Worm (Caenorhabditis elegans) whole organism, L4 larva: ENCODE measurements around the gene srx-131.

Source experiments
- F10B5.3 ChIP-seq: sonication (generic microtip); optimal IDR thresholded peaks from 2 replicates; lab custom pipeline; 2016; ENCODE audit warnings: mild to moderate bottlenecking, missing genetic modification characterization, missing compliant biosample characterization
- F26F4.8 ChIP-seq: fragments of 200-800 bp; sonication (Bioruptor generic); conservative IDR thresholded peaks from 2 replicates; pipeline ENCODE4 v1.3.6; 2022; ENCODE audit warnings: missing genetic modification characterization, missing compliant biosample characterization
- F37D6.2 ChIP-seq: sonication (generic microtip); optimal IDR thresholded peaks from 2 replicates; lab custom pipeline; 2016; ENCODE audit warnings: mild to moderate bottlenecking, missing genetic modification characterization, missing compliant biosample characterization
- F44E2.7 ChIP-seq: fragments of 200-800 bp; sonication (Bioruptor generic); IDR thresholded peaks from 2 replicates; pipeline ENCODE4 v2.1.2; 2022; ENCODE audit warnings: missing genetic modification characterization, missing compliant biosample characterization
- R02D3.7 ChIP-seq: fragments of 150-350 bp; sonication (generic microtip); optimal IDR thresholded peaks from 3 replicates; lab custom pipeline; 2014; ENCODE audit warnings: missing biosample characterization, missing genetic modification characterization
- T20F7.1 ChIP-seq: fragments of 200-800 bp; sonication (Bioruptor generic); optimal IDR thresholded peaks from 2 replicates; lab custom pipeline; 2018; ENCODE audit warnings: mild to moderate bottlenecking, missing genetic modification characterization, missing compliant biosample characterization
- Y105C5A.15 ChIP-seq: fragments of 200-800 bp; sonication (Bioruptor generic); IDR thresholded peaks from 2 replicates; pipeline ENCODE4 v1.3.6; 2022; ENCODE audit warnings: missing genetic modification characterization, missing compliant biosample characterization
- Y48G9A.11 ChIP-seq: fragments of 200-800 bp; sonication (Bioruptor generic); IDR thresholded peaks from 2 replicates; pipeline ENCODE4 v1.3.6; 2022; ENCODE audit warnings: missing genetic modification reagents, missing genetic modification characterization, missing compliant biosample characterization
- aha-1 ChIP-seq: fragments of 150-350 bp; peaks from one replicate; lab custom pipeline; 2014; ENCODE audit warnings: missing biosample characterization, missing genetic modification characterization
- aly-2 ChIP-seq: sonication (generic microtip); optimal IDR thresholded peaks from 2 replicates; lab custom pipeline; 2018; ENCODE audit warnings: missing biosample characterization, missing genetic modification characterization
- ceh-20 ChIP-seq: fragments of 200-800 bp; sonication (Bioruptor generic); IDR thresholded peaks from 2 replicates; pipeline ENCODE4 v1.3.6; 2022; ENCODE audit warnings: missing genetic modification reagents, missing genetic modification characterization, missing compliant biosample characterization
- ceh-82 ChIP-seq: sonication (generic microtip); optimal IDR thresholded peaks from 2 replicates; lab custom pipeline; 2017; ENCODE audit warnings: missing biosample characterization, missing genetic modification characterization
- cey-2 ChIP-seq: sonication (generic microtip); optimal IDR thresholded peaks from 3 replicates; lab custom pipeline; 2017; ENCODE audit warnings: missing genetic modification characterization, mild to moderate bottlenecking, missing compliant biosample characterization, antibody characterized with exemption, borderline replicate concordance; ENCODE audit not compliant: insufficient read depth
- ctbp-1 ChIP-seq: fragments of 200-800 bp; sonication (Bioruptor generic); IDR thresholded peaks from 2 replicates; pipeline ENCODE4 v1.3.6; 2022; ENCODE audit warnings: missing genetic modification reagents, missing genetic modification characterization, missing compliant biosample characterization
- daf-12 ChIP-seq: fragments of 150-350 bp; optimal IDR thresholded peaks from 2 replicates; lab custom pipeline; 2014; ENCODE audit warnings: missing biosample characterization, missing genetic modification reagents, missing genetic modification characterization
- daf-16 ChIP-seq, 3 experiments: sonication (generic microtip); optimal IDR thresholded peaks; 2 replicates each; lab custom pipeline; 2016 to 2017; ENCODE audit warnings: missing genetic modification characterization in 3 of 3, missing genetic modification reagents in 3 of 3, mild to moderate bottlenecking in 2 of 3, missing compliant biosample characterization in 2 of 3, missing biosample characterization in 1 of 3, moderate library complexity in 1 of 3
- daf-19 ChIP-seq: fragments of 200-800 bp; sonication (Bioruptor generic); conservative IDR thresholded peaks from 2 replicates; pipeline ENCODE4 v1.3.6; 2022; ENCODE audit warnings: missing genetic modification characterization, missing compliant biosample characterization
- dmd-6 ChIP-seq: fragments of 200-800 bp; sonication (Bioruptor generic); IDR thresholded peaks from 2 replicates; pipeline ENCODE4 v1.3.6; 2022; ENCODE audit warnings: missing genetic modification reagents, missing genetic modification characterization, missing compliant biosample characterization
- dmd-8 ChIP-seq: fragments of 200-800 bp; sonication (Bioruptor generic); IDR thresholded peaks from 2 replicates; pipeline ENCODE4 v1.3.6; 2022; ENCODE audit warnings: missing genetic modification characterization, missing compliant biosample characterization
- dve-1 ChIP-seq: sonication (generic microtip); optimal IDR thresholded peaks from 2 replicates; lab custom pipeline; 2017; ENCODE audit warnings: antibody characterized with exemption, mild to moderate bottlenecking, missing genetic modification characterization, missing compliant biosample characterization; ENCODE audit not compliant: insufficient read depth
- egl-43 ChIP-seq: fragments of 200-800 bp; sonication (Bioruptor generic); IDR thresholded peaks from 2 replicates; pipeline ENCODE4 v1.3.6; 2022; ENCODE audit warnings: missing genetic modification reagents, missing genetic modification characterization, missing compliant biosample characterization
- fkh-10 ChIP-seq: fragments of 150-350 bp; optimal IDR thresholded peaks from 2 replicates; lab custom pipeline; 2014; ENCODE audit warnings: missing biosample characterization, missing genetic modification reagents, missing genetic modification characterization
- fos-1 ChIP-seq: fragments of 150-350 bp; optimal IDR thresholded peaks from 2 replicates; lab custom pipeline; 2014; ENCODE audit warnings: missing biosample characterization, missing genetic modification characterization
- gei-8 ChIP-seq: fragments of 200-800 bp; sonication (Bioruptor generic); optimal IDR thresholded peaks from 2 replicates; lab custom pipeline; 2018; ENCODE audit warnings: mild to moderate bottlenecking, missing genetic modification characterization, missing compliant biosample characterization
- hlh-11 ChIP-seq: fragments of 200-800 bp; sonication (Bioruptor generic); optimal IDR thresholded peaks from 2 replicates; lab custom pipeline; 2018; ENCODE audit warnings: mild to moderate bottlenecking, missing genetic modification characterization, missing compliant biosample characterization
- hmg-1.1 ChIP-seq: fragments of 200-800 bp; sonication (Bioruptor generic); IDR thresholded peaks from 2 replicates; pipeline ENCODE4 v1.3.6; 2022; ENCODE audit warnings: missing genetic modification reagents, missing genetic modification characterization, missing compliant biosample characterization
- lin-13 ChIP-seq: fragments of 150-350 bp; optimal IDR thresholded peaks from 2 replicates; lab custom pipeline; 2014; ENCODE audit warnings: missing biosample characterization, missing genetic modification reagents, missing genetic modification characterization
- lin-39 ChIP-seq: fragments of 150-350 bp; optimal IDR thresholded peaks from 2 replicates; lab custom pipeline; 2014; ENCODE audit warnings: missing biosample characterization, missing genetic modification reagents, missing genetic modification characterization
- mdl-1 ChIP-seq, 2 experiments: fragments of 150-350 bp in 1 of 2; sonication (generic microtip) in 1 of 2; optimal IDR thresholded peaks; 2 replicates each; lab custom pipeline; 2014 to 2017; ENCODE audit warnings: missing biosample characterization in 2 of 2, missing genetic modification characterization in 2 of 2
- mdt-29 ChIP-seq: fragments of 200-800 bp; sonication (Bioruptor generic); IDR thresholded peaks from 2 replicates; pipeline ENCODE4 v1.3.6; 2022; ENCODE audit warnings: missing genetic modification reagents, missing genetic modification characterization, missing compliant biosample characterization
- mes-2 ChIP-seq: sonication (generic microtip); optimal IDR thresholded peaks from 2 replicates; lab custom pipeline; 2016; ENCODE audit warnings: missing genotype, mild to moderate bottlenecking, missing genetic modification characterization, missing compliant biosample characterization; ENCODE audit not compliant: poor library complexity, severe bottlenecking
- mxl-2 ChIP-seq: fragments of 200-800 bp; sonication (Bioruptor generic); conservative IDR thresholded peaks from 2 replicates; pipeline ENCODE4 v1.3.6; 2022; ENCODE audit warnings: missing genetic modification reagents, missing genetic modification characterization, missing compliant biosample characterization
- mxl-3 ChIP-seq: fragments of 200-800 bp; sonication (Bioruptor generic); optimal IDR thresholded peaks from 2 replicates; lab custom pipeline; 2018; ENCODE audit warnings: mild to moderate bottlenecking, missing genetic modification characterization, missing compliant biosample characterization
- nhr-102 ChIP-seq: sonication (generic microtip); optimal IDR thresholded peaks from 2 replicates; lab custom pipeline; 2016; ENCODE audit warnings: mild to moderate bottlenecking, missing genetic modification characterization, moderate library complexity, missing compliant biosample characterization
- nhr-11 ChIP-seq: fragments of 150-350 bp; optimal IDR thresholded peaks from 2 replicates; lab custom pipeline; 2014; ENCODE audit warnings: missing biosample characterization, missing genetic modification characterization
- nhr-28 ChIP-seq: fragments of 150-350 bp; optimal IDR thresholded peaks from 2 replicates; lab custom pipeline; 2014; ENCODE audit warnings: missing biosample characterization, missing genetic modification characterization
- nhr-48 ChIP-seq: sonication (generic microtip); optimal IDR thresholded peaks from 2 replicates; lab custom pipeline; 2016; ENCODE audit warnings: mild to moderate bottlenecking, missing genetic modification characterization, missing compliant biosample characterization
- nhr-77 ChIP-seq: fragments of 150-350 bp; optimal IDR thresholded peaks from 2 replicates; lab custom pipeline; 2014; ENCODE audit warnings: missing biosample characterization, missing genetic modification characterization
- php-3 ChIP-seq: fragments of 200-800 bp; sonication (Bioruptor generic); IDR thresholded peaks from 2 replicates; pipeline ENCODE4 v1.3.6; 2022; ENCODE audit warnings: missing genetic modification reagents, missing genetic modification characterization, missing compliant biosample characterization
- pqm-1 ChIP-seq: sonication (generic microtip); optimal IDR thresholded peaks from 2 replicates; lab custom pipeline; 2017; ENCODE audit warnings: missing biosample characterization, missing genetic modification characterization
- rbr-2 ChIP-seq: sonication (generic microtip); optimal IDR thresholded peaks from 2 replicates; lab custom pipeline; 2016; ENCODE audit warnings: missing genotype, missing genetic modification characterization, missing compliant biosample characterization
- saeg-2 ChIP-seq: fragments of 200-800 bp; sonication (Bioruptor generic); IDR thresholded peaks from 2 replicates; pipeline ENCODE4 v1.3.6; 2022; ENCODE audit warnings: missing genetic modification reagents, missing genetic modification characterization, missing compliant biosample characterization
- snpc-4 ChIP-seq: fragments of 150-350 bp; optimal IDR thresholded peaks from 2 replicates; lab custom pipeline; 2014; ENCODE audit warnings: missing biosample characterization, missing genetic modification characterization
- tag-97 ChIP-seq: fragments of 200-800 bp; sonication (Bioruptor generic); IDR thresholded peaks from 2 replicates; pipeline ENCODE4 v1.3.6; 2022; ENCODE audit warnings: missing genetic modification characterization, missing compliant biosample characterization
- tra-1 ChIP-seq: fragments of 200-800 bp; sonication (Bioruptor generic); IDR thresholded peaks from 2 replicates; pipeline ENCODE4 v1.3.6; 2022; ENCODE audit warnings: missing genetic modification reagents, missing genetic modification characterization, missing compliant biosample characterization
- unc-39 ChIP-seq: sonication (generic microtip); optimal IDR thresholded peaks from 2 replicates; lab custom pipeline; 2017; ENCODE audit warnings: missing biosample characterization, missing genetic modification characterization
- unc-62 ChIP-seq, 3 experiments: fragments of 150-350 bp in 1 of 3; sonication (generic microtip); optimal IDR thresholded peaks in 2 of 3; peaks in 1 of 3; 1 replicate in 1 of 3; 2 replicates in 2 of 3; lab custom pipeline; 2014 to 2017; ENCODE audit warnings: missing biosample characterization in 3 of 3, missing genetic modification characterization in 3 of 3, missing genetic modification reagents in 3 of 3, missing genotype in 1 of 3
- vab-7 ChIP-seq: fragments of 200-800 bp; sonication (Bioruptor generic); IDR thresholded peaks from 2 replicates; pipeline ENCODE4 v1.3.6; 2022; ENCODE audit warnings: missing genetic modification reagents, missing genetic modification characterization, missing compliant biosample characterization
- zip-2 ChIP-seq: fragments of 150-350 bp; optimal IDR thresholded peaks from 2 replicates; lab custom pipeline; 2014; ENCODE audit warnings: missing biosample characterization, missing genetic modification characterization
- ztf-7 ChIP-seq: fragments of 150-350 bp; optimal IDR thresholded peaks from 2 replicates; lab custom pipeline; 2014; ENCODE audit warnings: missing biosample characterization, missing genetic modification characterization

Gene srx-131

DNA sequence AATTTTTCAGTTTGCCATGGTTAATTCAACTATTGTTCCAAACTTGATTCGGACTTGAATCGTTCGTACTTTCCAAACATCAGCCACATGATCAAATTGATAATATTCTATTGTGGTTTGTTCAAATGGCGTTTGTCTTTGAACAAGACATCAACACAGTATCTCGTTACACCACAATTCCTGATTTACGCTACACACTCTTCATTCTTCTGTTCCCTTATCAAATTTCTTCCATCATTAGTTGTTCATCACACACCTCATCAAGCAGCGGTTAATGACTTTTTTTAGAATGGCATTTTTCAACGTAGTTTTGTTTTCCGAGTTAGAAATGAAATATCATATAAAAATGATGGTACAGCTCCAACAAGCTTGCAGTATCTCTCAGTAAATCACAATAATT, 33.0 kb downstream of the srx-131 start (continued):
- TF ChIP-seq Y48G9A.11 (GFP tag; lab: Robert Waterston, UW) (no peak), dve-1 (tag; lab: Kevin White, UChicago) (peak; percentile 88), F37D6.2 (no peak), mxl-3 (peak; percentile 53), daf-16 (GFP tag; optimal IDR thresholded peaks at IDR 0.05; lab: Kevin White, UChicago) (no peak), daf-16 (tag; optimal IDR thresholded peaks at IDR 0.05; lab: Kevin White, UChicago) (peak; percentile 91), snpc-4 (tag; lab: Kevin White, UChicago) (no peak), mxl-2 (GFP tag; lab: Robert Waterston, UW) (no peak), ztf-7 (no peak), saeg-2 (GFP tag; lab: Robert Waterston, UW) (no peak), nhr-77 (peak; percentile 65), lin-39 (tag; lab: Kevin White, UChicago) (no peak), dmd-8 (GFP tag; lab: Robert Waterston, UW) (no peak), nhr-48 (tag; lab: Kevin White, UChicago) (peak; percentile 28), pqm-1 (tag; lab: Kevin White, UChicago) (peak; percentile 61), aha-1 (tag; lab: Kevin White, UChicago) (no peak), ceh-20 (GFP tag; lab: Robert Waterston, UW) (peak; percentile 12; the same call in 1 of the 2 replicates), unc-62 (GFP tag; optimal IDR thresholded peaks at IDR 0.05 in 1 of 2; lab: Kevin White, UChicago) (peak in 1 of 2 experiments; percentile 98), unc-62 (tag; optimal IDR thresholded peaks at IDR 0.05; lab: Kevin White, UChicago) (no peak), nhr-11 (tag; lab: Kevin White, UChicago) (no peak), mdt-29 (GFP tag; lab: Robert Waterston, UW) (no peak), R02D3.7 (tag; lab: Kevin White, UChicago) (no peak), hmg-1.1 (GFP tag; lab: Robert Waterston, UW) (no peak), dmd-6 (peak; percentile 82), mes-2 (tag; lab: Kevin White, UChicago) (peak; percentile 24), F26F4.8 (GFP tag; lab: Robert Waterston, UW) (no peak), cey-2 (no peak), Y105C5A.15 (GFP tag; lab: Robert Waterston, UW) (no peak), nhr-28 (tag; lab: Kevin White, UChicago) (peak; percentile 95), unc-39 (tag; lab: Kevin White, UChicago) (no peak), mdl-1 (tag; optimal IDR thresholded peaks at IDR 0.05; lab: Kevin White, UChicago) (peak in 1 of 2 experiments; percentile 71), egl-43 (no peak), hlh-11 (tag; lab: Kevin White, UChicago) (peak; percentile 80)

DNA sequence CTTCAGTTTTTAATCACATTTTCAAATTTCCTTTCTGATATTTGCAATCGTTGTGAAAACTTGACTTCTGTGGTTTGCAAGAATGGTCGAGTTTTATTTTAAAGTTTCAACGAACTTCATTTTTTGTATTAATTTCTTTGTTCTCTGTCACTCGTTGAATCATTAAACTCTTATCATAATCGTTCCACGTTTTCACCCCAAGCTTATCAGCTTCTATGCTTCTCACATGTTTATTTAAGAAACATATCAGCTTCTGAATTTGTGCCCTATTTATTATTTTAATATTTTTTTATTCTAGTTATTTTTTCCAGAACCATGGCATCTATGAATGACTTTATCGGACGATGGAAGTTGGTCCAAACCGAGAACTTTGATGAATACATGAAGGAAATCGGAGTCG, 34.0 kb downstream of the srx-131 start, which contains the start of gene lbp-7:
TSS of gene lbp-7 (plus strand) at position 312 of the 400 bp plus-strand sequence.
- TF ChIP-seq unc-39 (tag; lab: Kevin White, UChicago) (no peak), tra-1 (GFP tag; lab: Robert Waterston, UW) (0 out of 2 replicates have a peak, but pooled peaks have one; percentile 25), zip-2 (no peak), daf-19 (no peak), nhr-28 (tag; lab: Kevin White, UChicago) (peak; percentile 63), hlh-11 (tag; lab: Kevin White, UChicago) (peak; percentile 55), ceh-82 (no peak), mes-2 (tag; lab: Kevin White, UChicago) (no peak), aly-2 (tag; lab: Kevin White, UChicago) (no peak), php-3 (GFP tag; lab: Robert Waterston, UW) (peak; percentile 62; the same call in 1 of the 2 replicates), Y48G9A.11 (GFP tag; lab: Robert Waterston, UW) (no peak), tag-97 (GFP tag; lab: Robert Waterston, UW) (no peak), daf-12 (tag; lab: Kevin White, UChicago) (no peak), ctbp-1 (GFP tag; lab: Robert Waterston, UW) (no peak), rbr-2 (tag; lab: Kevin White, UChicago) (no peak), F10B5.3 (tag; lab: Kevin White, UChicago) (no peak), gei-8 (GFP tag; lab: Kevin White, UChicago) (no peak), fkh-10 (no peak), F44E2.7 (GFP tag; lab: Robert Waterston, UW) (no peak), fos-1 (tag; lab: Kevin White, UChicago) (no peak), lin-13 (no peak), nhr-77 (peak; percentile 5), ztf-7 (no peak), vab-7 (GFP tag; lab: Robert Waterston, UW) (no peak), dmd-8 (GFP tag; lab: Robert Waterston, UW) (no peak), nhr-102 (tag; lab: Kevin White, UChicago) (no peak), T20F7.1 (GFP tag; lab: Kevin White, UChicago) (no peak)
